Fruit fly (Drosophila melanogaster) whole organism, prepupa: ENCODE results near the gene CG42789.

Experiments used
- CG34406 ChIP-seq: fragments of 200-800 bp; sonication (Bioruptor generic); optimal IDR thresholded peaks from 3 replicates; lab custom pipeline; 2016; ENCODE audit warnings: missing biosample characterization, missing genetic modification characterization
- Smox ChIP-seq: fragments of 200-800 bp; sonication (Bioruptor generic); optimal IDR thresholded peaks from 3 replicates; lab custom pipeline; 2016; ENCODE audit warnings: missing biosample characterization, missing genetic modification characterization
- cyc ChIP-seq: fragments of 200-800 bp; sonication (Bioruptor generic); optimal IDR thresholded peaks from 3 replicates; lab custom pipeline; 2016; ENCODE audit warnings: missing biosample characterization, missing genetic modification characterization
- dsx ChIP-seq: fragments of 200-800 bp; optimal IDR thresholded peaks from 3 replicates; lab custom pipeline; 2019; ENCODE audit warnings: missing biosample characterization, mild to moderate bottlenecking, missing genetic modification characterization, moderate library complexity; ENCODE audit not compliant: poor library complexity, severe bottlenecking

dm6 chr3R:26736207-26736606, 47.8 kb downstream of the CG42789 start, which contains the start of gene CG6403:
- TF ChIP-seq CG34406 (GFP tag; lab: Kevin White, UChicago) (no peak), Smox (GFP tag; lab: Kevin White, UChicago) (no peak), dsx (no peak), cyc (GFP tag; lab: Kevin White, UChicago) (no peak)
